Worm (Caenorhabditis elegans): ENCODE measurements around the gene F41G3.19.

DNA sequence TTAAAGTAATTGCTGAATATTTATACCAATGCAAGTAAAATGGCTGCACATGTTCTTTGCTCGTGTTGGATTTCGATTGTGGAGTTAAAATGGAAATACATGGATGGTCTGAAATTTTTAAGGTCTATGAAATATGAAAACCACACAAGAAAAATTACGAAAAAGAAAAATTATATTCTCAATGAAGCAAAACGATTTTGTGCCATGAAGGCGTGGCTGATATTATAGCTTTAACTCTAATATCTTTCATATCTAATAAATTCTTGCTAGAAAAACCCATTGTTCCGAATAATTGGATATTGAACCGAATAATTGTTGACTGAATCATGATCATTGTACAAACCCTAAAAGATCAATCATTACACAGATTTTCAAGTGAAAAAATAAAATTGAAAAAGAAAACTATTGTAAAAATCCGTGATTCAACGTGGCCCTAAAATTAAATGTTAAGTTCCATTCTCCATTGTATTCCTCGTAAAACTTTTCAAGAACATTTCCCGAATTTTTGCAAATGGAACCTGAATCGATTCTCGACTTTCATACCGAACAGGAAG is 2.8 kb upstream of the F41G3.19 start, which contains the start of the genes srx-95 and fis-1:
- TF ChIP-seq atf-7 (tag; optimal IDR thresholded peaks at IDR 0.05) (no peak), ztf-26 (tag; optimal IDR thresholded peaks at IDR 0.05) (no peak), F39B2.1 (GFP tag; IDR thresholded peaks at IDR 0.05) (no peak), unc-62 (GFP tag; optimal IDR thresholded peaks at IDR 0.05) (no peak), repo-1 (tag; optimal IDR thresholded peaks at IDR 0.05) (no peak), zim-3 (tag; optimal IDR thresholded peaks at IDR 0.05) (no peak), egl-44 (GFP tag; IDR thresholded peaks at IDR 0.05) (no peak), F49E8.2 (tag; optimal IDR thresholded peaks at IDR 0.05; ENCODE audit: insufficient read depth) (no peak), lin-54 (GFP tag; optimal IDR thresholded peaks at IDR 0.05) (no peak), snpc-1.1 (tag; optimal IDR thresholded peaks at IDR 0.05; ENCODE audit: insufficient read depth) (no peak)

All from whole organism, young adult.